Fruit fly (Drosophila melanogaster): ENCODE data around the gene Flad2.

DNA sequence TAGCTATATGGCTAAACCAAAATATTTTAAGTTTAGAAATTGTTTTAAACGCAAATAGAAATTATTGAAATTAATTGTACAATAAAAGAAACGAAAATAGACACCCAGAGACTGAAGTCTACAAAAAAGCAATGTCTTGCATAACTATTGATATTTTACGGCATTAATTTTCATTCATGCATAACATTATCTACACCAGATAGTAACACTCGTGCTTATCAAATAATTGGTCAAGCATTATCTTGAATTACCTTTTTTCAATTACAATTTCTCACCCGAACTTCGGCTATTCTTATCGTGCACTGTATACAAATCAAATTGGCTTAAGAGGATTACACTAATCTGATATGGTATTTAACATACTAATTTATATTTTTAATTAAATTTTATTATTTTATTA, 36.2 kb upstream of the Flad2 start:
- TF ChIP-seq pan (optimal IDR thresholded peaks at IDR 0.05) (no peak), psq (optimal IDR thresholded peaks at IDR 0.05) (no peak)
